Fruit fly (Drosophila melanogaster) whole organism, wandering third instar larva: Measurements from ENCODE around the gene CG7886.
A peak's percentile ranks its signal among the peaks of the same experiment; 100 is the strongest.

Source experiments
- CrebA ChIP-seq: fragments of 200-800 bp; sonication (Bioruptor generic); optimal IDR thresholded peaks from 2 replicates; lab custom pipeline; 2016; ENCODE audit warnings: missing biosample characterization, mild to moderate bottlenecking, missing genetic modification characterization, borderline replicate concordance
- Hnf4 ChIP-seq: fragments of 200-800 bp; sonication (Bioruptor generic); optimal IDR thresholded peaks from 2 replicates; lab custom pipeline; 2016; ENCODE audit warnings: missing biosample characterization, mild to moderate bottlenecking, missing genetic modification characterization
- Hr78 ChIP-seq: fragments of >200 bp; optimal IDR thresholded peaks from 2 replicates; lab custom pipeline; 2017; ENCODE audit warnings: missing biosample characterization, missing genetic modification characterization
- Jra ChIP-seq: sonication (Bioruptor generic); optimal IDR thresholded peaks from 2 replicates; lab custom pipeline; 2016; ENCODE audit warnings: missing biosample characterization, missing genetic modification characterization
- Myc ChIP-seq: fragments of >200 bp; optimal IDR thresholded peaks from 2 replicates; lab custom pipeline; 2017
- N ChIP-seq: fragments of >200 bp; optimal IDR thresholded peaks from 2 replicates; lab custom pipeline; 2018; ENCODE audit warnings: missing biosample characterization, missing external identifiers, missing genetic modification characterization
- OdsH ChIP-seq: fragments of 200-800 bp; sonication (Bioruptor generic); optimal IDR thresholded peaks from 2 replicates; lab custom pipeline; 2016; ENCODE audit warnings: missing biosample characterization, mild to moderate bottlenecking, missing genetic modification characterization
- Sp1 ChIP-seq: fragments of 200-800 bp; sonication (Bioruptor generic); optimal IDR thresholded peaks from 3 replicates; lab custom pipeline; 2019; ENCODE audit warnings: missing biosample characterization, mild to moderate bottlenecking, missing genetic modification characterization, moderate library complexity
- dl ChIP-seq, 2 experiments: fragments of 175-275, 200-275 bp in 1 of 2; fragments of 200-275 bp in 1 of 2; sonication (Bioruptor generic); optimal IDR thresholded peaks; lab custom pipeline; 2018; ENCODE audit warnings: mild to moderate bottlenecking in 2 of 2, missing biosample characterization in 2 of 2, missing genetic modification characterization in 2 of 2, moderate library complexity in 2 of 2; ENCODE audit not compliant: partially characterized antibody in 2 of 2, insufficient read depth in 1 of 2
- h ChIP-seq: fragments of 200-800 bp; sonication (Bioruptor generic); optimal IDR thresholded peaks from 3 replicates; lab custom pipeline; 2016; ENCODE audit warnings: missing biosample characterization, mild to moderate bottlenecking, missing genetic modification characterization
- jim ChIP-seq: fragments of 175-275, 200-325 bp; sonication (Bioruptor generic); optimal IDR thresholded peaks from 2 replicates; lab custom pipeline; 2016; ENCODE audit warnings: missing biosample characterization, mild to moderate bottlenecking, missing genetic modification characterization
- pan ChIP-seq: fragments of >200 bp; optimal IDR thresholded peaks from 2 replicates; lab custom pipeline; 2017
- psq ChIP-seq: fragments of 200-800 bp; sonication (Bioruptor generic); optimal IDR thresholded peaks from 3 replicates; lab custom pipeline; 2017; ENCODE audit warnings: missing biosample characterization, mild to moderate bottlenecking, missing genetic modification characterization, moderate library complexity

DNA sequence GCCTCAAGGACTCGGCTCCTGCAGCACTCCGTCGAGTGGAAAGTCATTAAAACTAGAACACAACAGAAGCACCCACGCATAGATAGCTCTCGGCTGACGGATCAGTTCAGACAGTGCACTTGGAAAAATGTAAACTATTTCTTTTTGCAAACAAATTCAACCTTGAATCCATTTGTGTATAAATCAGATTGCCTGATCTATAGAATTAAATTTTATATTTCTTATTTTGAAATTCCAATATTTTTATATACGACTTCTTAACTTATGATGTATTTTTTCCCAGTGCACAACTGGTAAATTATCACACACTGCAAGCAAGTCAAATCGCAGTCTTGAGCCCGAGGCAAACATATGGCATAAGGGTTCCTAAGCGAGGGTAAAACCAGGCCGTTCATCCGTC is 32.4 kb upstream of the CG7886 start:
- TF ChIP-seq Hnf4 (GFP tag; lab: Kevin White, UChicago) (peak; percentile 40), psq (GFP tag; lab: Kevin White, UChicago) (peak; percentile 33), Hr78 (GFP tag; lab: Kevin White, UChicago) (no peak), Sp1 (GFP tag; lab: Kevin White, UChicago) (peak; percentile 57), pan (no peak), Jra (GFP tag; lab: Kevin White, UChicago) (no peak), N (GFP tag; lab: Kevin White, UChicago) (no peak), Myc (lab: Kevin White, UChicago) (no peak), OdsH (GFP tag; lab: Kevin White, UChicago) (peak; percentile 43), jim (GFP tag; lab: Kevin White, UChicago) (no peak), CrebA (no peak), dl (GFP tag; optimal IDR thresholded peaks at IDR 0.05; lab: Kevin White, UChicago; ENCODE audit: insufficient read depth in 1 of 2, partially characterized antibody in 2 of 2) (no peak), h (GFP tag; lab: Kevin White, UChicago) (peak; percentile 75)
